Worm (Caenorhabditis elegans) whole organism, L4/young adult: Measurements from ENCODE around the gene C29E4.11.

Experiments used
- W03F9.2 ChIP-seq: fragments of 150-350 bp; optimal IDR thresholded peaks from 2 replicates; lab custom pipeline; 2014; ENCODE audit warnings: missing biosample characterization, missing genetic modification characterization
- dao-5 ChIP-seq: sonication (generic microtip); optimal IDR thresholded peaks from 2 replicates; lab custom pipeline; 2016; ENCODE audit warnings: missing genotype, missing genetic modification characterization, moderate library complexity, missing compliant biosample characterization
- him-1 ChIP-seq: sonication (generic microtip); optimal IDR thresholded peaks from 2 replicates; lab custom pipeline; 2016; ENCODE audit warnings: missing genotype, missing genetic modification reagents, missing genetic modification characterization, missing compliant biosample characterization

The C29E4.11 gene

ce11 chrIII:7958085-7958484 is at the start of gene C29E4.11:
Gene C29E4.11, minus strand, starts transcription at chrIII:7958114.
- no peak for TF ChIP-seq him-1 (tag; lab: Kevin White, UChicago)

- no peak for TF ChIP-seq dao-5 (tag; lab: Kevin White, UChicago)
- TF ChIP-seq him-1 (tag; lab: Kevin White, UChicago) = no peak
- no peak for TF ChIP-seq W03F9.2
These were observed 46.2 kb upstream of the C29E4.11 start, which contains the start of gene C06G4.6 for ce11 chrIII:8004091-8004490. Gene C06G4.6, plus strand, starts transcription at chrIII:8004391.

ce11 chrIII:8001557-8001956 is 43.6 kb upstream of the C29E4.11 start:
- no peak for TF ChIP-seq dao-5 (tag; lab: Kevin White, UChicago)
- TF ChIP-seq W03F9.2 = no peak
- no peak for TF ChIP-seq him-1 (tag; lab: Kevin White, UChicago)

- no peak for TF ChIP-seq W03F9.2
These were observed 39.6 kb upstream of the C29E4.11 start for ce11 chrIII:7997447-7998046.

ce11 chrIII:7996353-7996752 is 38.4 kb upstream of the C29E4.11 start, which contains the start of gene npr-17:
Gene npr-17, minus strand, starts transcription at chrIII:7996453.
- TF ChIP-seq dao-5 (tag; lab: Kevin White, UChicago) (no peak), him-1 (tag; lab: Kevin White, UChicago) (no peak), W03F9.2 (no peak)

- TF ChIP-seq dao-5 (tag; lab: Kevin White, UChicago) = no peak
- TF ChIP-seq W03F9.2 = peak; percentile 20
- no peak for TF ChIP-seq him-1 (tag; lab: Kevin White, UChicago)
These were observed 28.8 kb upstream of the C29E4.11 start, which contains the start of gene hrpk-2 for ce11 chrIII:7986585-7987171. Gene hrpk-2, plus strand, starts transcription at chrIII:7987121.

- TF ChIP-seq dao-5 (tag; lab: Kevin White, UChicago) (no peak), him-1 (tag; lab: Kevin White, UChicago) (no peak), W03F9.2 (no peak)
These were observed 24.0 kb upstream of the C29E4.11 start for ce11 chrIII:7981938-7982337.

ce11 chrIII:7981233-7981632 is 23.3 kb upstream of the C29E4.11 start:
- no peak for TF ChIP-seq W03F9.2
- no peak for TF ChIP-seq him-1 (tag; lab: Kevin White, UChicago)
- no peak for TF ChIP-seq dao-5 (tag; lab: Kevin White, UChicago)

- TF ChIP-seq dao-5 (tag; lab: Kevin White, UChicago) (no peak), W03F9.2 (no peak), him-1 (tag; lab: Kevin White, UChicago) (no peak)
These were observed 21.7 kb upstream of the C29E4.11 start, which contains the start of gene clp-1 for ce11 chrIII:7979659-7980058. Gene clp-1, plus strand, starts transcription at chrIII:7979959.

- TF ChIP-seq W03F9.2 = no peak
- no peak for TF ChIP-seq him-1 (tag; lab: Kevin White, UChicago)
These were observed 20.8 kb upstream of the C29E4.11 start for ce11 chrIII:7978723-7979122.

ce11 chrIII:7978289-7978688 is 20.4 kb upstream of the C29E4.11 start:
- TF ChIP-seq him-1 (tag; lab: Kevin White, UChicago) (no peak), W03F9.2 (no peak), dao-5 (tag; lab: Kevin White, UChicago) (no peak)

- TF ChIP-seq W03F9.2 (peak; percentile 16), dao-5 (tag; lab: Kevin White, UChicago) (no peak), him-1 (tag; lab: Kevin White, UChicago) (no peak)
These were observed 19.9 kb upstream of the C29E4.11 start, which contains the start of gene C06G4.4 for ce11 chrIII:7977777-7978176. Gene C06G4.4, minus strand, starts transcription at chrIII:7977812.

ce11 chrIII:7977224-7977623 is 19.3 kb upstream of the C29E4.11 start:
- TF ChIP-seq W03F9.2 (no peak), dao-5 (tag; lab: Kevin White, UChicago) (no peak), him-1 (tag; lab: Kevin White, UChicago) (no peak)

- TF ChIP-seq W03F9.2 (no peak), dao-5 (tag; lab: Kevin White, UChicago) (no peak), him-1 (tag; lab: Kevin White, UChicago) (no peak)
These were observed 16.2 kb upstream of the C29E4.11 start for ce11 chrIII:7973968-7974607.
